Fruit fly (Drosophila melanogaster) whole organism, embryonic: ENCODE measurements around the gene Lcp65Ac.

Experiments
- Bdp1 ChIP-seq: fragments of 200-800 bp; sonication (Bioruptor generic); optimal IDR thresholded peaks from 3 replicates; lab custom pipeline; 2016; ENCODE audit warnings: missing biosample characterization, missing genetic modification characterization
- CG10366 ChIP-seq: fragments of 200-800 bp; sonication (Bioruptor generic); IDR thresholded peaks from 2 replicates; pipeline ENCODE4 v1.3.6; 2022; ENCODE audit warnings: missing biosample characterization, missing genetic modification characterization
- CG10979 ChIP-seq: fragments of 200-800 bp; sonication (Bioruptor generic); optimal IDR thresholded peaks from 2 replicates; lab custom pipeline; 2018; ENCODE audit warnings: missing biosample characterization, mild to moderate bottlenecking, missing genetic modification characterization, moderate library complexity
- CG11247 ChIP-seq: fragments of 200-800 bp; sonication (Bioruptor generic); IDR thresholded peaks from 2 replicates; pipeline ENCODE4 v1.3.6; 2022; ENCODE audit warnings: missing biosample characterization, missing genetic modification characterization
- CG11398 ChIP-seq: fragments of 200-800 bp; sonication (Bioruptor generic); optimal IDR thresholded peaks from 2 replicates; lab custom pipeline; 2016; ENCODE audit warnings: missing biosample characterization, missing genetic modification characterization
- CG12391 ChIP-seq: fragments of 200-800 bp; sonication (Bioruptor generic); optimal IDR thresholded peaks from 3 replicates; lab custom pipeline; 2018; ENCODE audit warnings: missing biosample characterization, mild to moderate bottlenecking, missing genetic modification characterization, moderate library complexity
- CG12744 ChIP-seq: fragments of 200-800 bp; sonication (Bioruptor generic); optimal IDR thresholded peaks from 2 replicates; lab custom pipeline; 2016; ENCODE audit warnings: missing biosample characterization, missing genetic modification characterization
- CG12769 ChIP-seq: fragments of 200-800 bp; sonication (Bioruptor generic); optimal IDR thresholded peaks from 2 replicates; lab custom pipeline; 2019; ENCODE audit warnings: missing biosample characterization, mild to moderate bottlenecking, missing genetic modification characterization, moderate library complexity
- CG13424 ChIP-seq: fragments of 200-800 bp; sonication (Bioruptor generic); optimal IDR thresholded peaks from 2 replicates; lab custom pipeline; 2019; ENCODE audit warnings: missing biosample characterization, mild to moderate bottlenecking, missing genetic modification characterization, moderate library complexity
- CG15696 ChIP-seq: fragments of 200-800 bp; sonication (Bioruptor generic); optimal IDR thresholded peaks from 2 replicates; lab custom pipeline; 2019; ENCODE audit warnings: missing biosample characterization, mild to moderate bottlenecking, missing genetic modification characterization, moderate library complexity
- CG17912 ChIP-seq: fragments of 200-800 bp; sonication (Bioruptor generic); optimal IDR thresholded peaks from 2 replicates; lab custom pipeline; 2018; ENCODE audit warnings: missing biosample characterization, mild to moderate bottlenecking, missing genetic modification characterization
- CG18011 ChIP-seq: fragments of 200-800 bp; sonication (Bioruptor generic); optimal IDR thresholded peaks from 2 replicates; lab custom pipeline; 2017; ENCODE audit warnings: missing biosample characterization, missing genetic modification characterization, mild to moderate bottlenecking, moderate library complexity, missing genotype
- CG18599 ChIP-seq: fragments of 200-800 bp; sonication (Bioruptor generic); optimal IDR thresholded peaks from 3 replicates; lab custom pipeline; 2017; ENCODE audit warnings: missing biosample characterization, missing genetic modification characterization, mild to moderate bottlenecking, moderate library complexity, missing genetic modification reagents
- CG2202 ChIP-seq: fragments of 200-800 bp; sonication (Bioruptor generic); optimal IDR thresholded peaks from 2 replicates; lab custom pipeline; 2018; ENCODE audit warnings: missing biosample characterization, mild to moderate bottlenecking, missing genetic modification characterization
- CG2678 ChIP-seq: fragments of 200-800 bp; sonication (Bioruptor generic); optimal IDR thresholded peaks from 3 replicates; lab custom pipeline; 2019; ENCODE audit warnings: missing biosample characterization, mild to moderate bottlenecking, missing genetic modification characterization, moderate library complexity
- CG32767 ChIP-seq: fragments of 200-800 bp; sonication (Bioruptor generic); IDR thresholded peaks from 2 replicates; pipeline ENCODE4 v1.3.6; 2022; ENCODE audit warnings: missing biosample characterization, missing genetic modification characterization
- CG6689 ChIP-seq: fragments of 200-800 bp; sonication (Bioruptor generic); IDR thresholded peaks from 2 replicates; pipeline ENCODE4 v1.3.6; 2022; ENCODE audit warnings: missing biosample characterization, missing genetic modification characterization
- CG7556 ChIP-seq: fragments of 200-800 bp; sonication (Bioruptor generic); optimal IDR thresholded peaks from 2 replicates; lab custom pipeline; 2017; ENCODE audit warnings: missing biosample characterization, mild to moderate bottlenecking, missing genetic modification characterization
- CG7839 ChIP-seq: fragments of 200-800 bp; sonication (Bioruptor generic); optimal IDR thresholded peaks from 3 replicates; lab custom pipeline; 2018; ENCODE audit warnings: missing biosample characterization, mild to moderate bottlenecking, missing genetic modification characterization, moderate library complexity
- CG8388 ChIP-seq: fragments of 200-800 bp; sonication (Bioruptor generic); optimal IDR thresholded peaks from 2 replicates; lab custom pipeline; 2019; ENCODE audit warnings: missing biosample characterization, mild to moderate bottlenecking, missing genetic modification characterization, moderate library complexity
- D ChIP-seq, 2 experiments: fragments of 200-800 bp in 1 of 2; fragments of >200 bp in 1 of 2; sonication (Bioruptor generic) in 1 of 2; optimal IDR thresholded peaks; 2 replicates in 1 of 2; 3 replicates in 1 of 2; lab custom pipeline; 2017; ENCODE audit warnings: mild to moderate bottlenecking in 1 of 2, missing biosample characterization in 1 of 2, missing genetic modification characterization in 1 of 2, missing genetic modification reagents in 1 of 2
- Dbx ChIP-seq: fragments of 200-800 bp; sonication (Bioruptor generic); IDR thresholded peaks from 3 replicates; pipeline ENCODE4 v1.3.6; 2022; ENCODE audit warnings: missing biosample characterization, missing genetic modification characterization
- Deaf1 ChIP-seq: fragments of 200-800 bp; optimal IDR thresholded peaks from 3 replicates; lab custom pipeline; 2019; ENCODE audit warnings: missing biosample characterization, mild to moderate bottlenecking, missing genetic modification characterization, moderate library complexity
- Fer2 ChIP-seq: fragments of 200-800 bp; sonication (Bioruptor generic); optimal IDR thresholded peaks from 2 replicates; lab custom pipeline; 2018; ENCODE audit warnings: missing biosample characterization, mild to moderate bottlenecking, missing genetic modification characterization, moderate library complexity
- HmgZ ChIP-seq: fragments of 200-800 bp; sonication (Bioruptor generic); optimal IDR thresholded peaks from 2 replicates; lab custom pipeline; 2018; ENCODE audit warnings: missing biosample characterization, mild to moderate bottlenecking, missing genetic modification characterization
- Hmr ChIP-seq: fragments of 200-800 bp; sonication (Bioruptor generic); optimal IDR thresholded peaks from 3 replicates; lab custom pipeline; 2017; ENCODE audit warnings: mild to moderate bottlenecking, missing biosample characterization, missing genetic modification reagents, missing genetic modification characterization
- Hr51 ChIP-seq, 2 experiments: fragments of 200-800 bp; sonication (Bioruptor generic); optimal IDR thresholded peaks; 2 replicates in 1 of 2; 3 replicates in 1 of 2; lab custom pipeline; 2016 to 2018; ENCODE audit warnings: missing biosample characterization in 2 of 2, missing genetic modification characterization in 2 of 2, mild to moderate bottlenecking in 1 of 2, moderate library complexity in 1 of 2
- Hr78 ChIP-seq, 2 experiments: fragments of 200-800 bp in 1 of 2; fragments of >200 bp in 1 of 2; sonication (Bioruptor generic) in 1 of 2; optimal IDR thresholded peaks; 2 replicates each; lab custom pipeline; 2017 to 2019; ENCODE audit warnings: missing biosample characterization in 2 of 2, missing genetic modification characterization in 2 of 2, mild to moderate bottlenecking in 1 of 2, moderate library complexity in 1 of 2
- Med ChIP-seq: fragments of 200-800 bp; sonication (Bioruptor generic); peaks from one replicate; lab custom pipeline; 2016; ENCODE audit warnings: missing biosample characterization, missing genetic modification characterization, mild to moderate bottlenecking, inconsistent platforms, moderate library complexity
- Oli ChIP-seq: fragments of 200-800 bp; sonication (Bioruptor generic); optimal IDR thresholded peaks from 2 replicates; lab custom pipeline; 2018; ENCODE audit warnings: missing biosample characterization, mild to moderate bottlenecking, missing genetic modification characterization, moderate library complexity
- Poxn ChIP-seq: fragments of 200-800 bp; sonication (Bioruptor generic); IDR thresholded peaks from 2 replicates; pipeline ENCODE4 v1.3.6; 2022; ENCODE audit warnings: missing biosample characterization, missing genetic modification characterization
- Sin3A ChIP-seq: fragments of >200 bp; optimal IDR thresholded peaks from 2 replicates; lab custom pipeline; 2018
- Sox102F ChIP-seq: fragments of 200-800 bp; sonication (Bioruptor generic); optimal IDR thresholded peaks from 2 replicates; lab custom pipeline; 2018; ENCODE audit warnings: missing biosample characterization, mild to moderate bottlenecking, missing genetic modification characterization, moderate library complexity
- Tbp ChIP-seq: fragments of >200 bp; optimal IDR thresholded peaks from 2 replicates; lab custom pipeline; 2018; ENCODE audit warnings: missing biosample characterization, missing genetic modification characterization
- az2 ChIP-seq: fragments of 200-800 bp; sonication (Bioruptor generic); optimal IDR thresholded peaks from 3 replicates; lab custom pipeline; 2016; ENCODE audit warnings: missing biosample characterization, missing genetic modification characterization
- bbx ChIP-seq: fragments of 200-800 bp; sonication (Bioruptor generic); IDR thresholded peaks from 2 replicates; pipeline ENCODE4 v1.3.6; 2022; ENCODE audit warnings: missing biosample characterization, missing genetic modification characterization; ENCODE audit not compliant: partially characterized antibody
- chinmo ChIP-seq: fragments of 200-800 bp; sonication (Bioruptor generic); IDR thresholded peaks from 4 replicates; pipeline ENCODE4 v1.3.6; 2022; ENCODE audit warnings: missing biosample characterization, missing genetic modification characterization; ENCODE audit not compliant: partially characterized antibody
- corto ChIP-seq: fragments of 200-800 bp; sonication (Bioruptor generic); optimal IDR thresholded peaks from 2 replicates; lab custom pipeline; 2016; ENCODE audit warnings: missing biosample characterization, mild to moderate bottlenecking, missing genetic modification characterization, moderate library complexity
- danr ChIP-seq: fragments of 200-800 bp; sonication (Bioruptor generic); IDR thresholded peaks from 2 replicates; pipeline ENCODE4 v1.3.6; 2022; ENCODE audit warnings: missing biosample characterization, missing genetic modification characterization
- dpn ChIP-seq, 2 experiments: fragments of 200-800 bp; sonication (Bioruptor generic); optimal IDR thresholded peaks; 3 replicates each; lab custom pipeline; 2016; ENCODE audit warnings: missing biosample characterization in 2 of 2, missing genetic modification characterization in 2 of 2
- gsb-n ChIP-seq: fragments of 200-800 bp; sonication (Bioruptor generic); optimal IDR thresholded peaks from 3 replicates; lab custom pipeline; 2018; ENCODE audit warnings: missing biosample characterization, mild to moderate bottlenecking, missing genetic modification characterization
- h ChIP-seq: fragments of >200 bp; optimal IDR thresholded peaks from 2 replicates; lab custom pipeline; 2017
- ham ChIP-seq: fragments of 200-800 bp; sonication (Bioruptor generic); IDR thresholded peaks from 2 replicates; pipeline ENCODE4 v1.3.6; 2022; ENCODE audit warnings: missing biosample characterization, missing genetic modification characterization
- kay ChIP-seq: fragments of 200-800 bp; sonication (Bioruptor generic); optimal IDR thresholded peaks from 2 replicates; lab custom pipeline; 2016; ENCODE audit warnings: missing biosample characterization, missing genetic modification characterization
- pb ChIP-seq: fragments of 200-800 bp; sonication (Bioruptor generic); optimal IDR thresholded peaks from 3 replicates; lab custom pipeline; 2016; ENCODE audit warnings: missing biosample characterization, missing genetic modification characterization
- prd ChIP-seq, 3 experiments: fragments of >200 bp in 2 of 3; fragments of 200-800 bp in 1 of 3; sonication (Bioruptor generic) in 1 of 3; optimal IDR thresholded peaks in 2 of 3; IDR thresholded peaks in 1 of 3; 2 replicates in 2 of 3; 3 replicates in 1 of 3; pipeline versions ENCODE4 v1.3.6 to Lab custom; 2017 to 2022; ENCODE audit warnings: missing biosample characterization in 1 of 3, missing genetic modification characterization in 1 of 3
- sob ChIP-seq: fragments of 200-800 bp; sonication (Bioruptor generic); IDR thresholded peaks from 2 replicates; pipeline ENCODE4 v1.3.6; 2022; ENCODE audit warnings: missing biosample characterization, missing genetic modification characterization
- zfh1 ChIP-seq: fragments of 200-800 bp; sonication (Bioruptor generic); IDR thresholded peaks from 3 replicates; pipeline ENCODE4 v1.3.6; 2022; ENCODE audit warnings: missing biosample characterization, missing genetic modification characterization

Gene Lcp65Ac

DNA sequence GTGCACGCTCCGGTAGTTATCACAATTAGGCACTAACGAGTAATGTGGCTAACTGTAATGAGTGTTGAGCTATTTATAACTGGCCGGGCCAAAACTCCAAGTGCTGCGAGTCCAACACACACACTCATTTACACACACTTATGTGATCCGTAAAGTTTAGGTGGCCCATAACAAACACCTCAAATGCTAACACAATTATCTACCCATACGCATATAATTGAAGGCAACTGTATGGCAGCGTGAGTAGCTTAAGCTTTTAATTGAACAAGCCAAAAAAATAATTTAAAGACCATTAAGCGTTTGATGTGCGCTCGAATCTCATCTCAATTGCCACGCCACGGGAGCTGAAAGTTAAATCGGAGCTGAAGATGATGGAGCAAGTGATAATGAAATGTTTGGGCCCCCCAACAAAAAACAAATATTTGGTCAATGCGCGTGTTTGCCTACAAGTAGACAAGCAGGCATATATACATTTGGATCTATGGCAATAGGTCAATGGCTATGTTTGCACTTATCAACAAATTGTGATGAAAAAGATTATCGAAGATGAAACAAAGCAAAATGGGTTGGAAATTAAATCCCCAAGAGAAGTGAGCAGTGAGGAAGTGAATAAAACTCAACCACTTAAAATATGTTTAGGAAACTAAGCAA, 4.6 kb upstream of the Lcp65Ac start, which contains the start of gene Cpr65Av (continued):
- TF ChIP-seq Bdp1 (GFP tag; lab: Kevin White, UChicago) (no peak), CG18599 (peak; percentile 2), CG2202 (tag; lab: Kevin White, UChicago) (no peak), CG2678 (tag; lab: Kevin White, UChicago) (peak; percentile 27), az2 (no peak), CG6689 (GFP tag; lab: Robert Waterston, UW) (no peak), CG11398 (GFP tag; lab: Kevin White, UChicago) (no peak), Hmr (no peak), ham (GFP tag; lab: Robert Waterston, UW) (no peak), Fer2 (tag; lab: Kevin White, UChicago) (no peak), kay (GFP tag; lab: Kevin White, UChicago) (no peak), Tbp (no peak), Dbx (GFP tag; lab: Robert Waterston, UW) (no peak), corto (no peak), CG15696 (tag; lab: Kevin White, UChicago) (peak; percentile 13), HmgZ (tag; lab: Kevin White, UChicago) (no peak), CG18011 (no peak), Hr78 (GFP tag; optimal IDR thresholded peaks at IDR 0.05; lab: Kevin White, UChicago) (peak in 1 of 2 experiments; percentile 33), D (optimal IDR thresholded peaks at IDR 0.05; lab: Kevin White, UChicago) (no peak), D (GFP tag; optimal IDR thresholded peaks at IDR 0.05; lab: Kevin White, UChicago) (no peak), CG11247 (no peak), prd (optimal IDR thresholded peaks at IDR 0.05; lab: Kevin White, UChicago) (no peak), prd (GFP tag; IDR thresholded peaks at IDR 0.05; lab: Robert Waterston, UW) (no peak), bbx (GFP tag; lab: Robert Waterston, UW) (no peak), Poxn (GFP tag; lab: Robert Waterston, UW) (no peak), CG10979 (tag; lab: Kevin White, UChicago) (no peak), h (lab: Kevin White, UChicago) (no peak), sob (GFP tag; lab: Robert Waterston, UW) (no peak), CG17912 (GFP tag; lab: Kevin White, UChicago) (peak; percentile 13), danr (GFP tag; lab: Robert Waterston, UW) (no peak), CG12744 (GFP tag; lab: Kevin White, UChicago) (no peak), Sin3A (no peak), CG8388 (no peak), Deaf1 (tag; lab: Kevin White, UChicago) (no peak)

- TF ChIP-seq pb (GFP tag; lab: Kevin White, UChicago) (no peak), CG7556 (GFP tag; lab: Kevin White, UChicago) (peak; percentile 10), gsb-n (tag; lab: Kevin White, UChicago) (no peak), CG2678 (tag; lab: Kevin White, UChicago) (peak; percentile 21), Hr51 (GFP tag; optimal IDR thresholded peaks at IDR 0.05; lab: Kevin White, UChicago) (peak in 1 of 2 experiments; percentile 47), dpn (GFP tag; optimal IDR thresholded peaks at IDR 0.05; lab: Kevin White, UChicago) (no peak), chinmo (GFP tag; lab: Robert Waterston, UW) (peak; percentile 82; the same call in 2 of the 4 replicates), zfh1 (GFP tag; lab: Robert Waterston, UW) (no peak), CG12769 (tag; lab: Kevin White, UChicago) (peak; percentile 17), CG7839 (tag; lab: Kevin White, UChicago) (peak; percentile 33), Oli (peak; percentile 33), CG10366 (GFP tag; lab: Robert Waterston, UW) (no peak), CG13424 (tag; lab: Kevin White, UChicago) (no peak), CG32767 (GFP tag; lab: Robert Waterston, UW) (no peak), Med (GFP tag; lab: Kevin White, UChicago) (peak; percentile 8), CG12391 (tag; lab: Kevin White, UChicago) (no peak), Sox102F (GFP tag; lab: Kevin White, UChicago) (no peak)
Observed at dm6 chr3L:6140771-6141472, 3.7 kb upstream of the Lcp65Ac start.
